Fruit fly (Drosophila melanogaster) whole organism, embryonic: ENCODE data around the gene CG8119.

ENCODE experiments used
- BtbVII ChIP-seq: fragments of 200-800 bp; sonication (Bioruptor generic); optimal IDR thresholded peaks from 3 replicates; lab custom pipeline; 2017; ENCODE audit warnings: missing biosample characterization, mild to moderate bottlenecking, missing genetic modification characterization
- CG10274 ChIP-seq: fragments of 200-800 bp; sonication (Bioruptor generic); optimal IDR thresholded peaks from 3 replicates; lab custom pipeline; 2017; ENCODE audit warnings: missing biosample characterization, mild to moderate bottlenecking, missing genetic modification characterization
- CG10959 ChIP-seq: fragments of 200-800 bp; sonication (Bioruptor generic); IDR thresholded peaks from 2 replicates; pipeline ENCODE4 v1.3.6; 2022; ENCODE audit warnings: missing biosample characterization, missing genetic modification characterization
- CG10979 ChIP-seq: fragments of 200-800 bp; sonication (Bioruptor generic); optimal IDR thresholded peaks from 2 replicates; lab custom pipeline; 2018; ENCODE audit warnings: missing biosample characterization, mild to moderate bottlenecking, missing genetic modification characterization, moderate library complexity
- CG11456 ChIP-seq: fragments of 200-800 bp; sonication (Bioruptor generic); IDR thresholded peaks from 3 replicates; pipeline ENCODE4 v1.3.6; 2022; ENCODE audit warnings: missing biosample characterization, missing genetic modification characterization
- CG11696 ChIP-seq: fragments of 200-800 bp; sonication (Bioruptor generic); IDR thresholded peaks from 2 replicates; pipeline ENCODE4 v1.3.6; 2022; ENCODE audit warnings: missing biosample characterization, missing genetic modification characterization
- CG12744 ChIP-seq: fragments of 200-800 bp; sonication (Bioruptor generic); optimal IDR thresholded peaks from 2 replicates; lab custom pipeline; 2016; ENCODE audit warnings: missing biosample characterization, missing genetic modification characterization
- CG12769 ChIP-seq: fragments of 200-800 bp; sonication (Bioruptor generic); optimal IDR thresholded peaks from 2 replicates; lab custom pipeline; 2019; ENCODE audit warnings: missing biosample characterization, mild to moderate bottlenecking, missing genetic modification characterization, moderate library complexity
- CG14441 ChIP-seq: fragments of 200-800 bp; sonication (Bioruptor generic); IDR thresholded peaks from 2 replicates; pipeline ENCODE4 v1.3.6; 2022; ENCODE audit warnings: missing biosample characterization, missing genetic modification characterization
- CG15601 ChIP-seq: fragments of 200-800 bp; sonication (Bioruptor generic); optimal IDR thresholded peaks from 3 replicates; lab custom pipeline; 2019; ENCODE audit warnings: missing biosample characterization, mild to moderate bottlenecking, missing genetic modification characterization, moderate library complexity
- CG1603 ChIP-seq: fragments of 200-800 bp; sonication (Bioruptor generic); optimal IDR thresholded peaks from 2 replicates; lab custom pipeline; 2019; ENCODE audit warnings: missing biosample characterization, mild to moderate bottlenecking, missing genetic modification characterization, moderate library complexity
- CG1832 ChIP-seq: fragments of 200-800 bp; sonication (Bioruptor generic); optimal IDR thresholded peaks from 2 replicates; lab custom pipeline; 2017; ENCODE audit warnings: missing biosample characterization, mild to moderate bottlenecking, missing genetic modification characterization, inconsistent platforms
- CG34422 ChIP-seq: fragments of 200-800 bp; sonication (Bioruptor generic); IDR thresholded peaks from 3 replicates; pipeline ENCODE4 v1.3.6; 2022; ENCODE audit warnings: missing biosample characterization, missing genetic modification characterization
- CG4282 ChIP-seq: fragments of 200-800 bp; sonication (Bioruptor generic); optimal IDR thresholded peaks from 2 replicates; lab custom pipeline; 2016; ENCODE audit warnings: missing biosample characterization, missing genetic modification characterization
- CG4730 ChIP-seq: fragments of 200-800 bp; sonication (Bioruptor generic); IDR thresholded peaks from 2 replicates; pipeline ENCODE4 v1.3.6; 2022; ENCODE audit warnings: missing biosample characterization, missing genetic modification characterization
- CG6813 ChIP-seq: fragments of 200-800 bp; sonication (Bioruptor generic); optimal IDR thresholded peaks from 2 replicates; lab custom pipeline; 2017; ENCODE audit warnings: missing biosample characterization, missing genetic modification characterization, mild to moderate bottlenecking, moderate library complexity, missing genetic modification reagents
- CG8281 ChIP-seq: fragments of 200-800 bp; sonication (Bioruptor generic); optimal IDR thresholded peaks from 2 replicates; lab custom pipeline; 2018; ENCODE audit warnings: missing biosample characterization, mild to moderate bottlenecking, missing genetic modification characterization, moderate library complexity
- CG9609 ChIP-seq: fragments of 200-800 bp; sonication (Bioruptor generic); optimal IDR thresholded peaks from 3 replicates; lab custom pipeline; 2016; ENCODE audit warnings: missing biosample characterization, missing genetic modification characterization
- CG9727 ChIP-seq: fragments of 200-800 bp; sonication (Bioruptor generic); optimal IDR thresholded peaks from 3 replicates; lab custom pipeline; 2017; ENCODE audit warnings: missing biosample characterization, mild to moderate bottlenecking, missing genetic modification characterization
- Drgx ChIP-seq: fragments of 200-800 bp; sonication (Bioruptor generic); IDR thresholded peaks from 2 replicates; pipeline ENCODE4 v1.3.6; 2022; ENCODE audit warnings: missing biosample characterization, missing genetic modification characterization
- E2f1 ChIP-seq: fragments of 200-800 bp; sonication (Bioruptor generic); IDR thresholded peaks from 2 replicates; pipeline ENCODE4 v1.3.6; 2022; ENCODE audit warnings: missing biosample characterization, missing genetic modification characterization
- Fer2 ChIP-seq: fragments of 200-800 bp; sonication (Bioruptor generic); optimal IDR thresholded peaks from 2 replicates; lab custom pipeline; 2018; ENCODE audit warnings: missing biosample characterization, mild to moderate bottlenecking, missing genetic modification characterization, moderate library complexity
- Med ChIP-seq: fragments of 200-800 bp; sonication (Bioruptor generic); peaks from one replicate; lab custom pipeline; 2016; ENCODE audit warnings: missing biosample characterization, missing genetic modification characterization, mild to moderate bottlenecking, inconsistent platforms, moderate library complexity
- Meics ChIP-seq: fragments of 200-800 bp; sonication (Bioruptor generic); optimal IDR thresholded peaks from 2 replicates; lab custom pipeline; 2017; ENCODE audit warnings: missing biosample characterization, mild to moderate bottlenecking, missing genetic modification characterization
- Oli ChIP-seq: fragments of 200-800 bp; sonication (Bioruptor generic); optimal IDR thresholded peaks from 2 replicates; lab custom pipeline; 2018; ENCODE audit warnings: missing biosample characterization, mild to moderate bottlenecking, missing genetic modification characterization, moderate library complexity
- Ptx1 ChIP-seq: fragments of 200-800 bp; sonication (Bioruptor generic); IDR thresholded peaks from 2 replicates; pipeline ENCODE4 v1.3.6; 2022; ENCODE audit warnings: missing biosample characterization, missing genetic modification characterization
- Rfx ChIP-seq: fragments of 200-800 bp; sonication (Bioruptor generic); IDR thresholded peaks from 2 replicates; pipeline ENCODE4 v1.3.6; 2022; ENCODE audit warnings: missing biosample characterization, missing genetic modification characterization
- Trl ChIP-seq, 3 experiments: fragments of >200 bp in 2 of 3; fragments of 200-800 bp in 1 of 3; sonication (Bioruptor generic) in 1 of 3; optimal IDR thresholded peaks; 2 replicates in 1 of 3; 3 replicates in 2 of 3; lab custom pipeline; 2016 to 2017; ENCODE audit warnings: missing biosample characterization in 1 of 3, missing genetic modification characterization in 1 of 3
- ara ChIP-seq: fragments of 200-800 bp; sonication (Bioruptor generic); IDR thresholded peaks from 2 replicates; pipeline ENCODE4 v1.3.6; 2022; ENCODE audit warnings: missing biosample characterization, missing genetic modification characterization
- chinmo ChIP-seq: fragments of 200-800 bp; sonication (Bioruptor generic); IDR thresholded peaks from 4 replicates; pipeline ENCODE4 v1.3.6; 2022; ENCODE audit warnings: missing biosample characterization, missing genetic modification characterization; ENCODE audit not compliant: partially characterized antibody
- chm ChIP-seq: fragments of 200-800 bp; sonication (Bioruptor generic); IDR thresholded peaks from 2 replicates; pipeline ENCODE4 v1.3.6; 2022; ENCODE audit warnings: missing biosample characterization, missing genetic modification characterization
- crol ChIP-seq: fragments of 200-800 bp; sonication (Bioruptor generic); IDR thresholded peaks from 2 replicates; pipeline ENCODE4 v1.3.6; 2022; ENCODE audit warnings: missing biosample characterization, missing genetic modification characterization
- emc ChIP-seq: fragments of 200-800 bp; sonication (Bioruptor generic); optimal IDR thresholded peaks from 2 replicates; lab custom pipeline; 2016; ENCODE audit warnings: missing biosample characterization, missing genetic modification characterization
- esg ChIP-seq: fragments of 200-800 bp; sonication (Bioruptor generic); conservative IDR thresholded peaks from 2 replicates; pipeline ENCODE4 v1.3.6; 2022; ENCODE audit warnings: missing biosample characterization, missing genetic modification characterization
- grau ChIP-seq: fragments of 200-800 bp; optimal IDR thresholded peaks from 3 replicates; lab custom pipeline; 2019; ENCODE audit warnings: missing biosample characterization, mild to moderate bottlenecking, missing genetic modification characterization, moderate library complexity
- insv ChIP-seq, 2 experiments: fragments of 200-800 bp; sonication (Bioruptor generic); optimal IDR thresholded peaks; 3 replicates each; lab custom pipeline; 2016 to 2018; ENCODE audit warnings: missing biosample characterization in 2 of 2, missing genetic modification characterization in 2 of 2
- kah ChIP-seq: fragments of 200-800 bp; sonication (Bioruptor generic); optimal IDR thresholded peaks from 2 replicates; lab custom pipeline; 2018; ENCODE audit warnings: missing biosample characterization, mild to moderate bottlenecking, missing genetic modification characterization
- lilli ChIP-seq: fragments of 200-800 bp; sonication (Bioruptor generic); optimal IDR thresholded peaks from 3 replicates; lab custom pipeline; 2016; ENCODE audit warnings: missing biosample characterization, missing genetic modification characterization
- otp ChIP-seq: fragments of 200-800 bp; sonication (Bioruptor generic); IDR thresholded peaks from 3 replicates; pipeline ENCODE4, ENCODE4 v1.3.6; 2022; ENCODE audit warnings: missing biosample characterization, missing genetic modification characterization
- pan ChIP-seq, 4 experiments: fragments of >200 bp in 3 of 4; fragments of 200-800 bp in 1 of 4; sonication (Bioruptor generic) in 1 of 4; optimal IDR thresholded peaks in 3 of 4; IDR thresholded peaks in 1 of 4; 2 replicates each; pipeline versions ENCODE4 v1.3.6 to Lab custom; 2017 to 2022; ENCODE audit warnings: missing biosample characterization in 2 of 4, missing genetic modification characterization in 2 of 4, mixed read lengths in 1 of 4
- phol ChIP-seq: fragments of 200-800 bp; sonication (Bioruptor generic); optimal IDR thresholded peaks from 3 replicates; lab custom pipeline; 2018; ENCODE audit warnings: missing biosample characterization, mild to moderate bottlenecking, missing genetic modification characterization, moderate library complexity
- scrt ChIP-seq: fragments of 200-800 bp; sonication (Bioruptor generic); optimal IDR thresholded peaks from 2 replicates; lab custom pipeline; 2018; ENCODE audit warnings: missing biosample characterization, mild to moderate bottlenecking, missing genetic modification characterization, moderate library complexity
- slbo ChIP-seq: fragments of 200-800 bp; sonication (Bioruptor generic); IDR thresholded peaks from 2 replicates; pipeline ENCODE4 v1.3.6; 2022; ENCODE audit warnings: missing biosample characterization, missing genetic modification characterization
- so ChIP-seq: fragments of 200-800 bp; sonication (Bioruptor generic); IDR thresholded peaks from 3 replicates; pipeline ENCODE4 v1.3.6; 2022; ENCODE audit warnings: missing biosample characterization, missing genetic modification characterization
- sob ChIP-seq: fragments of 200-800 bp; sonication (Bioruptor generic); IDR thresholded peaks from 2 replicates; pipeline ENCODE4 v1.3.6; 2022; ENCODE audit warnings: missing biosample characterization, missing genetic modification characterization
- sr ChIP-seq: fragments of 200-800 bp; sonication (Bioruptor generic); IDR thresholded peaks from 3 replicates; pipeline ENCODE4 v1.3.6; 2022; ENCODE audit warnings: missing biosample characterization, missing genetic modification characterization
- tgo ChIP-seq: fragments of 200-800 bp; sonication (Bioruptor generic); IDR thresholded peaks from 3 replicates; pipeline ENCODE4 v1.3.6; 2022; ENCODE audit warnings: missing biosample characterization, missing genetic modification characterization
- tup ChIP-seq: fragments of 200-800 bp; sonication (Bioruptor generic); optimal IDR thresholded peaks from 2 replicates; lab custom pipeline; 2016; ENCODE audit warnings: missing biosample characterization, mild to moderate bottlenecking, missing genetic modification characterization, moderate library complexity

The CG8119 gene

DNA sequence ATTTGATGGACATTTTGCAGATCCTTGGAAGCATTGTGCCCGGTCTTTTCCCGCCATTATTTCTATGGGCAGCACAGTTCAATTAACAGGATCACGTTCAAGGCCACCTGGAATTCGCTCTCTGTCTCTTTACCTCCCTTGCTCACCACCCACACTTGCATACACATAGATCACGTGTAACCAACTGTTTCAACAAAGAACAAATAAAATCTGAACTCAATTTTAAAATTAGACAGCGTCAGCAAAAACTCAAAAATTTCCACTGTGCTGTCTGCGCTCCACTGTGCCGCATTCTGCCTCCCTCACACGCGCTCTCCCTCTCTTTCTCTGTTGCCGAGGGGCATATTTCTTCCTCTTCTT is 47.2 kb downstream of the CG8119 start (continued):
- TF ChIP-seq CG14441 (GFP tag; lab: Robert Waterston, UW): peak; percentile 39; the same call in 1 of the 2 replicates
- TF ChIP-seq tgo (GFP tag; lab: Robert Waterston, UW): 0 out of 3 replicates have a peak, but pooled peaks have one; percentile 34
- peak; percentile 31 for TF ChIP-seq CG4282
- peak; percentile 22 for TF ChIP-seq Meics (GFP tag; lab: Kevin White, UChicago)
- no peak for TF ChIP-seq Fer2 (tag; lab: Kevin White, UChicago)
- no peak for TF ChIP-seq esg (GFP tag; lab: Robert Waterston, UW)
- TF ChIP-seq insv (GFP tag; optimal IDR thresholded peaks at IDR 0.05; lab: Kevin White, UChicago): no peak
- TF ChIP-seq Drgx (GFP tag; lab: Robert Waterston, UW): 0 out of 2 replicates have a peak, but pooled peaks have one; percentile 16
- peak; percentile 80 for TF ChIP-seq Med (GFP tag; lab: Kevin White, UChicago)
- TF ChIP-seq CG10959 (GFP tag; lab: Robert Waterston, UW): no peak
- peak; percentile 22 for TF ChIP-seq CG1603
- TF ChIP-seq CG8281 (tag; lab: Kevin White, UChicago): no peak
- peak; percentile 1 for TF ChIP-seq CG10979 (tag; lab: Kevin White, UChicago)
- TF ChIP-seq sr: 0 out of 3 replicates have a peak, but pooled peaks have one; percentile 38
- peak; percentile 72 for TF ChIP-seq kah
- peak; percentile 8; the same call in 1 of the 2 replicates for TF ChIP-seq crol
- TF ChIP-seq phol (tag; lab: Kevin White, UChicago): peak; percentile 8
- 0 out of 4 replicates have a peak, but pooled peaks have one; percentile 8 for TF ChIP-seq chinmo (GFP tag; lab: Robert Waterston, UW)
- peak; percentile 51; the same call in 1 of the 2 replicates for TF ChIP-seq slbo (GFP tag; lab: Robert Waterston, UW)
- peak; percentile 84 for TF ChIP-seq CG1832 (GFP tag; lab: Kevin White, UChicago)
- peak in 1 of 2 experiments; percentile 28 for TF ChIP-seq Trl (optimal IDR thresholded peaks at IDR 0.05; lab: Kevin White, UChicago)
- TF ChIP-seq Trl (GFP tag; optimal IDR thresholded peaks at IDR 0.05; lab: Kevin White, UChicago): no peak
- TF ChIP-seq pan (optimal IDR thresholded peaks at IDR 0.05; lab: Kevin White, UChicago): no peak
- peak in 1 of 2 experiments; percentile 28 for TF ChIP-seq pan (GFP tag; optimal IDR thresholded peaks at IDR 0.05 in 1 of 2, IDR thresholded peaks at IDR 0.05 in 1 of 2)
- peak; percentile 33; the same call in 1 of the 2 replicates for TF ChIP-seq E2f1 (GFP tag; lab: Robert Waterston, UW)
- 0 out of 2 replicates have a peak, but pooled peaks have one; percentile 22 for TF ChIP-seq ara (GFP tag; lab: Robert Waterston, UW)
- peak; percentile 19 for TF ChIP-seq CG9727
- TF ChIP-seq emc (GFP tag; lab: Kevin White, UChicago): no peak
- peak; percentile 1 for TF ChIP-seq CG6813 (GFP tag; lab: Kevin White, UChicago)
- TF ChIP-seq chm: no peak
- TF ChIP-seq grau (tag; lab: Kevin White, UChicago): peak; percentile 14
- TF ChIP-seq CG12744 (GFP tag; lab: Kevin White, UChicago): no peak
- peak; percentile 52; the same call in 1 of the 3 replicates for TF ChIP-seq CG11456 (GFP tag; lab: Robert Waterston, UW)
- TF ChIP-seq Ptx1: peak; percentile 19; the same call in 1 of the 2 replicates
- peak; percentile 56 for TF ChIP-seq CG15601 (tag; lab: Kevin White, UChicago)
- 0 out of 2 replicates have a peak, but pooled peaks have one; percentile 15 for TF ChIP-seq CG4730 (GFP tag; lab: Robert Waterston, UW)
- no peak for TF ChIP-seq so (GFP tag; lab: Robert Waterston, UW)
- TF ChIP-seq BtbVII (GFP tag; lab: Kevin White, UChicago): no peak
- 0 out of 3 replicates have a peak, but pooled peaks have one; percentile 12 for TF ChIP-seq otp (GFP tag; lab: Robert Waterston, UW)
- TF ChIP-seq Rfx: peak; percentile 64
- TF ChIP-seq tup (GFP tag; lab: Kevin White, UChicago): no peak
- peak; percentile 38 for TF ChIP-seq CG12769 (tag; lab: Kevin White, UChicago)
- TF ChIP-seq scrt: no peak
- 0 out of 2 replicates have a peak, but pooled peaks have one; percentile 32 for TF ChIP-seq CG11696 (GFP tag; lab: Robert Waterston, UW)
- TF ChIP-seq CG10274 (GFP tag; lab: Kevin White, UChicago): peak; percentile 12
- peak; percentile 4 for TF ChIP-seq CG9609 (GFP tag; lab: Kevin White, UChicago)
- 0 out of 2 replicates have a peak, but pooled peaks have one; percentile 31 for TF ChIP-seq sob
- TF ChIP-seq lilli (GFP tag; lab: Kevin White, UChicago): peak; percentile 9
- TF ChIP-seq CG34422 (GFP tag; lab: Robert Waterston, UW): peak; percentile 42; the same call in 1 of the 3 replicates
- no peak for TF ChIP-seq Oli (tag; lab: Kevin White, UChicago)
